Worm (Caenorhabditis elegans) whole organism, L3 larva: Measurements from ENCODE around the gene C34F6.10.
A peak's percentile ranks its signal among the peaks of the same experiment; 100 is the strongest.

Experiments used
- R02D3.7 ChIP-seq: fragments of 150-350 bp; optimal IDR thresholded peaks from 2 replicates; lab custom pipeline; 2014; ENCODE audit warnings: missing biosample characterization, missing genetic modification characterization
- ZK546.5 ChIP-seq: sonication (generic microtip); optimal IDR thresholded peaks from 2 replicates; lab custom pipeline; 2017; ENCODE audit warnings: missing biosample characterization, missing genetic modification characterization
- aly-2 ChIP-seq: fragments of 150-350 bp; optimal IDR thresholded peaks from 2 replicates; lab custom pipeline; 2014; ENCODE audit warnings: missing biosample characterization, missing genetic modification characterization
- ama-1 ChIP-seq: fragments of 150-350 bp; optimal IDR thresholded peaks from 2 replicates; lab custom pipeline; 2018
- ceh-16 ChIP-seq: sonication (generic microtip); optimal IDR thresholded peaks from 2 replicates; lab custom pipeline; 2017; ENCODE audit warnings: missing biosample characterization, missing genetic modification characterization
- ceh-28 ChIP-seq: fragments of 150-350 bp; optimal IDR thresholded peaks from 2 replicates; lab custom pipeline; 2014; ENCODE audit warnings: missing biosample characterization, missing genetic modification reagents, missing genetic modification characterization
- ceh-82 ChIP-seq: fragments of 150-350 bp; optimal IDR thresholded peaks from 2 replicates; lab custom pipeline; 2014; ENCODE audit warnings: missing biosample characterization, missing genetic modification characterization
- ceh-9 ChIP-seq: sonication (generic microtip); optimal IDR thresholded peaks from 2 replicates; lab custom pipeline; 2018; ENCODE audit warnings: missing biosample characterization, missing genetic modification characterization
- daf-12 ChIP-seq: fragments of 150-350 bp; optimal IDR thresholded peaks from 2 replicates; lab custom pipeline; 2014; ENCODE audit warnings: missing biosample characterization, missing genetic modification reagents, missing genetic modification characterization
- egl-27 ChIP-seq: sonication (generic microtip); optimal IDR thresholded peaks from 4 replicates; lab custom pipeline; 2017; ENCODE audit warnings: missing biosample characterization, missing genetic modification reagents, missing genetic modification characterization
- egl-5 ChIP-seq: fragments of 150-350 bp; optimal IDR thresholded peaks from 2 replicates; lab custom pipeline; 2017; ENCODE audit warnings: missing biosample characterization, missing genetic modification reagents, missing genetic modification characterization, inconsistent platforms
- elt-1 ChIP-seq: fragments of 150-350 bp; optimal IDR thresholded peaks from 2 replicates; lab custom pipeline; 2014; ENCODE audit warnings: missing biosample characterization, missing genetic modification characterization
- elt-2 ChIP-seq: sonication (generic microtip); optimal IDR thresholded peaks from 2 replicates; lab custom pipeline; 2016; ENCODE audit warnings: missing genetic modification reagents, mild to moderate bottlenecking, missing genetic modification characterization, missing compliant biosample characterization
- elt-3 ChIP-seq, 3 experiments: fragments of 150-350 bp in 1 of 3; sonication (generic microtip) in 2 of 3; optimal IDR thresholded peaks; 2 replicates in 2 of 3; 4 replicates in 1 of 3; lab custom pipeline; 2014 to 2017; ENCODE audit warnings: missing biosample characterization in 3 of 3, missing genetic modification characterization in 3 of 3
- eor-1 ChIP-seq, 2 experiments: fragments of 150-350 bp; optimal IDR thresholded peaks; 2 replicates each; lab custom pipeline; 2014 to 2018; ENCODE audit warnings: missing biosample characterization in 2 of 2, missing genetic modification characterization in 2 of 2
- fkh-10 ChIP-seq: sonication (generic microtip); optimal IDR thresholded peaks from 2 replicates; lab custom pipeline; 2017; ENCODE audit warnings: missing biosample characterization, missing genetic modification reagents, missing genetic modification characterization
- fkh-2 ChIP-seq: fragments of 150-350 bp; optimal IDR thresholded peaks from 2 replicates; lab custom pipeline; 2014; ENCODE audit warnings: missing biosample characterization, missing genetic modification reagents, missing genetic modification characterization
- fos-1 ChIP-seq: fragments of 150-350 bp; optimal IDR thresholded peaks from 2 replicates; lab custom pipeline; 2014; ENCODE audit warnings: missing biosample characterization, missing genetic modification characterization
- hmg-11 ChIP-seq: sonication (generic microtip); optimal IDR thresholded peaks from 2 replicates; lab custom pipeline; 2016; ENCODE audit warnings: missing genetic modification characterization, missing compliant biosample characterization
- jun-1 ChIP-seq: fragments of 150-350 bp; optimal IDR thresholded peaks from 2 replicates; lab custom pipeline; 2014; ENCODE audit warnings: missing biosample characterization, missing genetic modification reagents, missing genetic modification characterization
- lin-15B ChIP-seq: fragments of 150-350 bp; optimal IDR thresholded peaks from 2 replicates; lab custom pipeline; 2014; ENCODE audit warnings: missing biosample characterization, missing genetic modification characterization
- lin-39 ChIP-seq: fragments of 150-350 bp; optimal IDR thresholded peaks from 2 replicates; lab custom pipeline; 2018; ENCODE audit warnings: missing biosample characterization, missing genetic modification reagents, missing genetic modification characterization
- lsy-12 ChIP-seq: sonication (generic microtip); optimal IDR thresholded peaks from 2 replicates; lab custom pipeline; 2016; ENCODE audit warnings: mild to moderate bottlenecking, missing genetic modification characterization, missing compliant biosample characterization
- mdl-1 ChIP-seq: fragments of 150-350 bp; optimal IDR thresholded peaks from 2 replicates; lab custom pipeline; 2014; ENCODE audit warnings: missing biosample characterization, missing genetic modification characterization
- mml-1 ChIP-seq: fragments of 150-350 bp; sonication (generic microtip); optimal IDR thresholded peaks from 3 replicates; lab custom pipeline; 2014; ENCODE audit warnings: missing biosample characterization, missing genetic modification characterization
- nfya-1 ChIP-seq: sonication (generic microtip); optimal IDR thresholded peaks from 2 replicates; lab custom pipeline; 2017; ENCODE audit warnings: missing genetic modification characterization, mild to moderate bottlenecking, missing compliant biosample characterization, antibody characterized with exemption, moderate library complexity; ENCODE audit not compliant: insufficient read depth
- nhr-11 ChIP-seq: fragments of 150-350 bp; optimal IDR thresholded peaks from 2 replicates; lab custom pipeline; 2014; ENCODE audit warnings: missing biosample characterization, missing genetic modification characterization
- nhr-12 ChIP-seq: fragments of 150-350 bp; optimal IDR thresholded peaks from 2 replicates; lab custom pipeline; 2014; ENCODE audit warnings: missing biosample characterization, missing genetic modification characterization
- nhr-23 ChIP-seq: fragments of 150-350 bp; optimal IDR thresholded peaks from 2 replicates; lab custom pipeline; 2014; ENCODE audit warnings: missing biosample characterization, missing genetic modification reagents, missing genetic modification characterization
- nhr-237 ChIP-seq: fragments of 150-350 bp; optimal IDR thresholded peaks from 2 replicates; lab custom pipeline; 2014; ENCODE audit warnings: missing biosample characterization, missing genetic modification characterization
- nhr-25 ChIP-seq: sonication (generic microtip); optimal IDR thresholded peaks from 2 replicates; lab custom pipeline; 2017; ENCODE audit warnings: missing biosample characterization, missing genetic modification characterization
- nhr-28 ChIP-seq: fragments of 150-350 bp; optimal IDR thresholded peaks from 2 replicates; lab custom pipeline; 2014; ENCODE audit warnings: missing biosample characterization, missing genetic modification characterization
- nhr-43 ChIP-seq: sonication (generic microtip); optimal IDR thresholded peaks from 2 replicates; lab custom pipeline; 2016; ENCODE audit warnings: mild to moderate bottlenecking, missing genetic modification characterization, missing compliant biosample characterization; ENCODE audit not compliant: poor library complexity, severe bottlenecking
- nhr-67 ChIP-seq: fragments of 150-350 bp; optimal IDR thresholded peaks from 2 replicates; lab custom pipeline; 2014; ENCODE audit warnings: missing biosample characterization, missing genetic modification characterization
- nhr-76 ChIP-seq: fragments of 150-350 bp; sonication (generic microtip); optimal IDR thresholded peaks from 5 replicates; lab custom pipeline; 2014; ENCODE audit warnings: missing biosample characterization, missing genetic modification characterization
- nhr-77 ChIP-seq: fragments of 150-350 bp; optimal IDR thresholded peaks from 2 replicates; lab custom pipeline; 2014; ENCODE audit warnings: missing biosample characterization, missing genetic modification characterization
- pha-4 ChIP-seq: fragments of 150-350 bp; optimal IDR thresholded peaks from 2 replicates; lab custom pipeline; 2014; ENCODE audit warnings: missing biosample characterization, missing genetic modification reagents, missing genetic modification characterization
- pqm-1 ChIP-seq: fragments of 150-350 bp; optimal IDR thresholded peaks from 2 replicates; lab custom pipeline; 2017; ENCODE audit warnings: missing biosample characterization, missing genetic modification characterization, inconsistent platforms
- sea-2 ChIP-seq: fragments of 150-350 bp; sonication (generic microtip); optimal IDR thresholded peaks from 4 replicates; lab custom pipeline; 2014; ENCODE audit warnings: missing biosample characterization, missing genetic modification reagents, missing genetic modification characterization
- skn-1 ChIP-seq: fragments of 150-350 bp; optimal IDR thresholded peaks from 2 replicates; lab custom pipeline; 2014; ENCODE audit warnings: missing biosample characterization, missing genetic modification characterization
- snpc-4 ChIP-seq: fragments of 150-350 bp; optimal IDR thresholded peaks from 2 replicates; lab custom pipeline; 2014; ENCODE audit warnings: missing biosample characterization, missing genetic modification characterization
- tbx-2 ChIP-seq: sonication (generic microtip); optimal IDR thresholded peaks from 2 replicates; lab custom pipeline; 2016; ENCODE audit warnings: mild to moderate bottlenecking, missing genetic modification characterization, missing compliant biosample characterization
- unc-39 ChIP-seq: sonication (generic microtip); optimal IDR thresholded peaks from 4 replicates; lab custom pipeline; 2017; ENCODE audit warnings: missing biosample characterization, missing genetic modification characterization
- unc-62 ChIP-seq: fragments of 150-350 bp; sonication (generic microtip); optimal IDR thresholded peaks from 4 replicates; lab custom pipeline; 2014; ENCODE audit warnings: missing biosample characterization, missing genetic modification reagents, missing genetic modification characterization
- zag-1 ChIP-seq: fragments of 150-350 bp; optimal IDR thresholded peaks from 2 replicates; lab custom pipeline; 2014; ENCODE audit warnings: missing biosample characterization, missing genetic modification characterization
- ztf-11 ChIP-seq: fragments of 150-350 bp; optimal IDR thresholded peaks from 2 replicates; lab custom pipeline; 2014; ENCODE audit warnings: missing biosample characterization, missing genetic modification characterization
- ztf-4 ChIP-seq: fragments of 150-350 bp; optimal IDR thresholded peaks from 2 replicates; lab custom pipeline; 2014; ENCODE audit warnings: missing biosample characterization, missing genetic modification characterization

C34F6.10 gene

ce11 chrX:11251928-11252327 lies 11.5 kb upstream of the C34F6.10 start:
- peak; percentile 8 for TF ChIP-seq pqm-1 (tag; lab: Kevin White, UChicago)
- TF ChIP-seq ceh-28 = no peak
- peak; percentile 21 for TF ChIP-seq elt-2 (tag; lab: Kevin White, UChicago)
- TF ChIP-seq, all 47 proteins: peak for 2

- peak; percentile 42 for TF ChIP-seq elt-2 (tag; lab: Kevin White, UChicago)
- no peak for TF ChIP-seq tbx-2
- no peak for TF ChIP-seq zag-1
- TF ChIP-seq pqm-1 (tag; lab: Kevin White, UChicago) = peak; percentile 19
- no peak for TF ChIP-seq nhr-12
- TF ChIP-seq unc-39 (tag; lab: Kevin White, UChicago) = no peak
Measured at ce11 chrX:11250983-11251382, 10.5 kb upstream of the C34F6.10 start.

- TF ChIP-seq egl-5 (tag; lab: Kevin White, UChicago) (peak; percentile 19), pqm-1 (tag; lab: Kevin White, UChicago) (no peak), lin-15B (tag; lab: Kevin White, UChicago) (no peak), nhr-23 (tag; lab: Kevin White, UChicago) (peak; percentile 25), sea-2 (GFP tag; lab: Kevin White, UChicago) (no peak), daf-12 (no peak)
Measured at ce11 chrX:11249392-11249791, 9.0 kb upstream of the C34F6.10 start.

- no peak for TF ChIP-seq fkh-10 (GFP tag; lab: Kevin White, UChicago)
- no peak for TF ChIP-seq nhr-11
- no peak for TF ChIP-seq hmg-11 (tag; lab: Kevin White, UChicago)
- TF ChIP-seq unc-39 (tag; lab: Kevin White, UChicago) = no peak
- TF ChIP-seq egl-5 (tag; lab: Kevin White, UChicago) = no peak
- no peak for TF ChIP-seq R02D3.7 (tag; lab: Kevin White, UChicago)
- no peak for TF ChIP-seq pqm-1 (tag; lab: Kevin White, UChicago)
- TF ChIP-seq pha-4 (tag; lab: Kevin White, UChicago) = peak; percentile 49
- no peak for TF ChIP-seq jun-1
- no peak for TF ChIP-seq mdl-1 (tag; lab: Kevin White, UChicago)
- no peak for TF ChIP-seq lin-39 (tag; lab: Kevin White, UChicago)
- no peak for TF ChIP-seq ceh-16 (tag; lab: Kevin White, UChicago)
- TF ChIP-seq zag-1 = no peak
- TF ChIP-seq lsy-12 = no peak
- no peak for TF ChIP-seq elt-1 (tag; lab: Kevin White, UChicago)
- peak; percentile 30 for TF ChIP-seq nfya-1 (tag; lab: Kevin White, UChicago)
- TF ChIP-seq ceh-9 (tag; lab: Kevin White, UChicago) = no peak
- TF ChIP-seq nhr-237 (tag; lab: Kevin White, UChicago) = no peak
- no peak for TF ChIP-seq mml-1 (tag; lab: Kevin White, UChicago)
- TF ChIP-seq ztf-4 (tag; lab: Kevin White, UChicago) = no peak
- TF ChIP-seq ceh-82 (tag; lab: Kevin White, UChicago) = no peak
- no peak for TF ChIP-seq nhr-77 (tag; lab: Kevin White, UChicago)
- no peak for TF ChIP-seq nhr-28 (tag; lab: Kevin White, UChicago)
- no peak for TF ChIP-seq snpc-4
- no peak for TF ChIP-seq sea-2 (GFP tag; lab: Kevin White, UChicago)
- TF ChIP-seq nhr-12 = no peak
- TF ChIP-seq fkh-2 (tag; lab: Kevin White, UChicago) = no peak
- TF ChIP-seq nhr-43 (tag; lab: Kevin White, UChicago) = peak; percentile 82
- no peak for TF ChIP-seq nhr-76
- no peak for TF ChIP-seq nhr-67 (tag; lab: Kevin White, UChicago)
- no peak for TF ChIP-seq skn-1 (tag; lab: Kevin White, UChicago)
- TF ChIP-seq nhr-23 (tag; lab: Kevin White, UChicago) = peak; percentile 87
- TF ChIP-seq eor-1 (tag; optimal IDR thresholded peaks at IDR 0.05; lab: Kevin White, UChicago) = no peak
- TF ChIP-seq elt-3 (tag; optimal IDR thresholded peaks at IDR 0.05; lab: Kevin White, UChicago) = no peak
- no peak for TF ChIP-seq aly-2 (tag; lab: Kevin White, UChicago)
- TF ChIP-seq elt-2 (tag; lab: Kevin White, UChicago) = no peak
- no peak for TF ChIP-seq fos-1 (tag; lab: Kevin White, UChicago)
- TF ChIP-seq egl-27 (tag; lab: Kevin White, UChicago) = no peak
- TF ChIP-seq ZK546.5 (tag; lab: Kevin White, UChicago) = no peak
- TF ChIP-seq ama-1 (lab: Kevin White, UChicago) = no peak
- no peak for TF ChIP-seq daf-12
- TF ChIP-seq tbx-2 = peak; percentile 43
- TF ChIP-seq nhr-25 (tag; lab: Kevin White, UChicago) = peak; percentile 67
- TF ChIP-seq ztf-11 (tag; lab: Kevin White, UChicago) = no peak
- peak; percentile 9 for TF ChIP-seq lin-15B (tag; lab: Kevin White, UChicago)
- TF ChIP-seq ceh-28 = no peak
- no peak for TF ChIP-seq unc-62
Measured at ce11 chrX:11248083-11248482, 7.6 kb upstream of the C34F6.10 start.
